Fruit fly (Drosophila melanogaster): Measurements from ENCODE around the gene mRpL22.

mRpL22 gene

DNA sequence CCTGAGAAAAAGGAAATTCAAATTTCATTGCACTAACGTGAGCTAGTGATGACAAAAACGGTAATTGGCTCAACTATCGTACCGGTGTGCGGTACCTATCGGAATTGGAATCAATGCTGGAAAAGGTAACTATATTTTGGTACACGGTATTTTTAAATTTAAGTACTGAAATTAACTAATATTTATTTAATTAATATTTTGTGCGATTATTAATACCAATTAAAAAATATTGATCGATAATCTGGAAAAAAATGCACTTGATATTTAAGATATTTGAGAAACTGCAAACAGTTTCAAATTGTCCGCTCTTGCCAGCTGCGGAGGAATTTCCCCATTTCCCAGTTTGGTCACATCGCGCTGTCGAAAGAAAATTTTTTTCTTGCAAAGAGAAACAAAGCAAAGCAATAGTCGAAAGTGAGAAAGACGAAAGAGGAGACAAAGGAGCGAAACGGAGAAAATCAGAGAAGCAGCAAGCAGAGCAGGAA is 3.7 kb downstream of the mRpL22 start (continued):
- TF ChIP-seq CG11085 (GFP tag; IDR thresholded peaks at IDR 0.05) (no peak), CG8478 (optimal IDR thresholded peaks at IDR 0.05) (no peak), odd (GFP tag; optimal IDR thresholded peaks at IDR 0.05) (no peak), prd (optimal IDR thresholded peaks at IDR 0.05) (no peak), prd (GFP tag; IDR thresholded peaks at IDR 0.05) (peak; percentile 54; the same call in 2 of the 3 replicates), CG13894 (tag; optimal IDR thresholded peaks at IDR 0.05) (no peak), CG3995 (GFP tag; optimal IDR thresholded peaks at IDR 0.05) (no peak), CG10565 (GFP tag; optimal IDR thresholded peaks at IDR 0.05) (no peak), CG7987 (GFP tag; optimal IDR thresholded peaks at IDR 0.05) (no peak), Side (GFP tag; optimal IDR thresholded peaks at IDR 0.05) (no peak), Hsf (GFP tag; optimal IDR thresholded peaks at IDR 0.05) (no peak), fd102C (GFP tag; optimal IDR thresholded peaks at IDR 0.05) (no peak), Meics (GFP tag; optimal IDR thresholded peaks at IDR 0.05) (no peak), CG8944 (GFP tag; optimal IDR thresholded peaks at IDR 0.05) (no peak), ara (GFP tag; IDR thresholded peaks at IDR 0.05) (no peak), NfI (GFP tag; optimal IDR thresholded peaks at IDR 0.05) (no peak), chn (GFP tag; optimal IDR thresholded peaks at IDR 0.05) (no peak), sens-2 (GFP tag; IDR thresholded peaks at IDR 0.05) (no peak), Deaf1 (tag; optimal IDR thresholded peaks at IDR 0.05) (no peak), Hr51 (GFP tag; optimal IDR thresholded peaks at IDR 0.05) (no peak), fd64A (GFP tag; optimal IDR thresholded peaks at IDR 0.05) (no peak), CG12391 (tag; optimal IDR thresholded peaks at IDR 0.05) (peak; percentile 32), CG7357 (GFP tag; IDR thresholded peaks at IDR 0.05) (no peak), nmo (GFP tag; optimal IDR thresholded peaks at IDR 0.05) (peak; percentile 28), CG14860 (GFP tag; IDR thresholded peaks at IDR 0.05; ENCODE audit: partially characterized antibody) (peak; percentile 33; the same call in 1 of the 3 replicates), br (optimal IDR thresholded peaks at IDR 0.05) (no peak), eyg (GFP tag; optimal IDR thresholded peaks at IDR 0.05) (no peak), yki (optimal IDR thresholded peaks at IDR 0.05) (no peak), CG10274 (GFP tag; optimal IDR thresholded peaks at IDR 0.05) (no peak), CG13775 (GFP tag; optimal IDR thresholded peaks at IDR 0.05) (peak; percentile 2), CG15514 (GFP tag; optimal IDR thresholded peaks at IDR 0.05) (peak; percentile 81), Lpt (GFP tag; optimal IDR thresholded peaks at IDR 0.05) (no peak), NFAT (GFP tag; IDR thresholded peaks at IDR 0.05) (0 out of 2 replicates have a peak, but pooled peaks have one; percentile 31), CG2120 (GFP tag; optimal IDR thresholded peaks at IDR 0.05) (no peak), Sry-δ (GFP tag; optimal IDR thresholded peaks at IDR 0.05) (peak; percentile 72), Mrtf (GFP tag; IDR thresholded peaks at IDR 0.05) (no peak), CG9932 (GFP tag; IDR thresholded peaks at IDR 0.05) (peak; percentile 62), hkb (optimal IDR thresholded peaks at IDR 0.05) (no peak), hkb (GFP tag; IDR thresholded peaks at IDR 0.05) (no peak), ATbp (GFP tag; optimal IDR thresholded peaks at IDR 0.05) (no peak), CG7928 (GFP tag; optimal IDR thresholded peaks at IDR 0.05) (no peak), CG17361 (GFP tag; IDR thresholded peaks at IDR 0.05) (0 out of 3 replicates have a peak, but pooled peaks have one; percentile 35), CG12071 (GFP tag; optimal IDR thresholded peaks at IDR 0.05) (no peak), CG13424 (tag; optimal IDR thresholded peaks at IDR 0.05) (no peak), CG7556 (GFP tag; optimal IDR thresholded peaks at IDR 0.05) (no peak), CG11504 (tag; optimal IDR thresholded peaks at IDR 0.05) (no peak), btn (GFP tag; optimal IDR thresholded peaks at IDR 0.05) (no peak), chif (GFP tag; optimal IDR thresholded peaks at IDR 0.05) (no peak), Bgb (GFP tag; IDR thresholded peaks at IDR 0.05; ENCODE audit: partially characterized antibody) (peak; percentile 57), tup (GFP tag; optimal IDR thresholded peaks at IDR 0.05) (no peak), CG16779 (GFP tag; IDR thresholded peaks at IDR 0.05) (no peak), dati (GFP tag; IDR thresholded peaks at IDR 0.05) (no peak), HLH54F (GFP tag; optimal IDR thresholded peaks at IDR 0.05) (no peak)

Measured in whole organism, embryonic.